Worm (Caenorhabditis elegans) whole organism, L4 larva: Measurements from ENCODE around the gene Y39A1C.1.
A peak's percentile ranks its signal among the peaks of the same experiment; 100 is the strongest.

Experiments
- D1046.2 ChIP-seq: fragments of 200-800 bp; sonication (Bioruptor generic); IDR thresholded peaks from 2 replicates; pipeline ENCODE4 v1.3.6; 2022; ENCODE audit warnings: missing genetic modification characterization, missing compliant biosample characterization
- R02D3.7 ChIP-seq: fragments of 150-350 bp; sonication (generic microtip); optimal IDR thresholded peaks from 3 replicates; lab custom pipeline; 2014; ENCODE audit warnings: missing biosample characterization, missing genetic modification characterization
- T20F7.1 ChIP-seq: fragments of 200-800 bp; sonication (Bioruptor generic); optimal IDR thresholded peaks from 2 replicates; lab custom pipeline; 2018; ENCODE audit warnings: mild to moderate bottlenecking, missing genetic modification characterization, missing compliant biosample characterization
- Y105C5A.15 ChIP-seq: fragments of 200-800 bp; sonication (Bioruptor generic); IDR thresholded peaks from 2 replicates; pipeline ENCODE4 v1.3.6; 2022; ENCODE audit warnings: missing genetic modification characterization, missing compliant biosample characterization
- Y48G9A.11 ChIP-seq: fragments of 200-800 bp; sonication (Bioruptor generic); IDR thresholded peaks from 2 replicates; pipeline ENCODE4 v1.3.6; 2022; ENCODE audit warnings: missing genetic modification reagents, missing genetic modification characterization, missing compliant biosample characterization
- Y5F2A.4 ChIP-seq: fragments of 200-800 bp; sonication (Bioruptor generic); optimal IDR thresholded peaks from 2 replicates; lab custom pipeline; 2018; ENCODE audit warnings: mild to moderate bottlenecking, missing genetic modification characterization, missing compliant biosample characterization
- ZK546.5 ChIP-seq, 2 experiments: sonication (generic microtip); optimal IDR thresholded peaks; 2 replicates each; lab custom pipeline; 2017; ENCODE audit warnings: missing biosample characterization in 2 of 2, missing genetic modification characterization in 2 of 2
- aha-1 ChIP-seq: fragments of 150-350 bp; peaks from one replicate; lab custom pipeline; 2014; ENCODE audit warnings: missing biosample characterization, missing genetic modification characterization
- aly-2 ChIP-seq: sonication (generic microtip); optimal IDR thresholded peaks from 2 replicates; lab custom pipeline; 2018; ENCODE audit warnings: missing biosample characterization, missing genetic modification characterization
- attf-4 ChIP-seq: sonication (generic microtip); optimal IDR thresholded peaks from 3 replicates; lab custom pipeline; 2017; ENCODE audit warnings: missing biosample characterization, missing genetic modification characterization
- ceh-28 ChIP-seq: fragments of 150-350 bp; optimal IDR thresholded peaks from 2 replicates; lab custom pipeline; 2014; ENCODE audit warnings: missing biosample characterization, missing genetic modification reagents, missing genetic modification characterization
- ceh-82 ChIP-seq: sonication (generic microtip); optimal IDR thresholded peaks from 2 replicates; lab custom pipeline; 2017; ENCODE audit warnings: missing biosample characterization, missing genetic modification characterization
- ctbp-1 ChIP-seq: fragments of 200-800 bp; sonication (Bioruptor generic); IDR thresholded peaks from 2 replicates; pipeline ENCODE4 v1.3.6; 2022; ENCODE audit warnings: missing genetic modification reagents, missing genetic modification characterization, missing compliant biosample characterization
- daf-12 ChIP-seq: fragments of 150-350 bp; optimal IDR thresholded peaks from 2 replicates; lab custom pipeline; 2014; ENCODE audit warnings: missing biosample characterization, missing genetic modification reagents, missing genetic modification characterization
- daf-16 ChIP-seq, 3 experiments: sonication (generic microtip); optimal IDR thresholded peaks; 2 replicates each; lab custom pipeline; 2016 to 2017; ENCODE audit warnings: missing genetic modification characterization in 3 of 3, missing genetic modification reagents in 3 of 3, mild to moderate bottlenecking in 2 of 3, missing compliant biosample characterization in 2 of 3, missing biosample characterization in 1 of 3, moderate library complexity in 1 of 3
- dmd-6 ChIP-seq: fragments of 200-800 bp; sonication (Bioruptor generic); IDR thresholded peaks from 2 replicates; pipeline ENCODE4 v1.3.6; 2022; ENCODE audit warnings: missing genetic modification reagents, missing genetic modification characterization, missing compliant biosample characterization
- dmd-9 ChIP-seq: fragments of 200-800 bp; sonication (Bioruptor generic); IDR thresholded peaks from 2 replicates; pipeline ENCODE4 v1.3.6; 2022; ENCODE audit warnings: missing genetic modification reagents, missing genetic modification characterization, missing compliant biosample characterization
- dve-1 ChIP-seq: sonication (generic microtip); optimal IDR thresholded peaks from 2 replicates; lab custom pipeline; 2017; ENCODE audit warnings: antibody characterized with exemption, mild to moderate bottlenecking, missing genetic modification characterization, missing compliant biosample characterization; ENCODE audit not compliant: insufficient read depth
- egl-43 ChIP-seq: fragments of 200-800 bp; sonication (Bioruptor generic); IDR thresholded peaks from 2 replicates; pipeline ENCODE4 v1.3.6; 2022; ENCODE audit warnings: missing genetic modification reagents, missing genetic modification characterization, missing compliant biosample characterization
- fkh-10 ChIP-seq: fragments of 150-350 bp; optimal IDR thresholded peaks from 2 replicates; lab custom pipeline; 2014; ENCODE audit warnings: missing biosample characterization, missing genetic modification reagents, missing genetic modification characterization
- fos-1 ChIP-seq: fragments of 150-350 bp; optimal IDR thresholded peaks from 2 replicates; lab custom pipeline; 2014; ENCODE audit warnings: missing biosample characterization, missing genetic modification characterization
- gei-8 ChIP-seq: fragments of 200-800 bp; sonication (Bioruptor generic); optimal IDR thresholded peaks from 2 replicates; lab custom pipeline; 2018; ENCODE audit warnings: mild to moderate bottlenecking, missing genetic modification characterization, missing compliant biosample characterization
- hlh-11 ChIP-seq: fragments of 200-800 bp; sonication (Bioruptor generic); optimal IDR thresholded peaks from 2 replicates; lab custom pipeline; 2018; ENCODE audit warnings: mild to moderate bottlenecking, missing genetic modification characterization, missing compliant biosample characterization
- hlh-30 ChIP-seq: sonication (generic microtip); optimal IDR thresholded peaks from 2 replicates; lab custom pipeline; 2017; ENCODE audit warnings: antibody characterized with exemption, mild to moderate bottlenecking, missing genetic modification characterization, missing compliant biosample characterization; ENCODE audit not compliant: insufficient read depth
- jun-1 ChIP-seq: fragments of 150-350 bp; optimal IDR thresholded peaks from 2 replicates; lab custom pipeline; 2014; ENCODE audit warnings: missing biosample characterization, missing genetic modification reagents, missing genetic modification characterization
- lin-39 ChIP-seq: fragments of 150-350 bp; optimal IDR thresholded peaks from 2 replicates; lab custom pipeline; 2014; ENCODE audit warnings: missing biosample characterization, missing genetic modification reagents, missing genetic modification characterization
- mdl-1 ChIP-seq, 2 experiments: fragments of 150-350 bp in 1 of 2; sonication (generic microtip) in 1 of 2; optimal IDR thresholded peaks; 2 replicates each; lab custom pipeline; 2014 to 2017; ENCODE audit warnings: missing biosample characterization in 2 of 2, missing genetic modification characterization in 2 of 2
- mdt-29 ChIP-seq: fragments of 200-800 bp; sonication (Bioruptor generic); IDR thresholded peaks from 2 replicates; pipeline ENCODE4 v1.3.6; 2022; ENCODE audit warnings: missing genetic modification reagents, missing genetic modification characterization, missing compliant biosample characterization
- mep-1 ChIP-seq: fragments of 150-350 bp; sonication (generic microtip); optimal IDR thresholded peaks from 3 replicates; lab custom pipeline; 2014; ENCODE audit warnings: missing biosample characterization, missing genetic modification characterization
- mxl-3 ChIP-seq: fragments of 200-800 bp; sonication (Bioruptor generic); optimal IDR thresholded peaks from 2 replicates; lab custom pipeline; 2018; ENCODE audit warnings: mild to moderate bottlenecking, missing genetic modification characterization, missing compliant biosample characterization
- nhr-10 ChIP-seq: fragments of 150-350 bp; optimal IDR thresholded peaks from 2 replicates; lab custom pipeline; 2014; ENCODE audit warnings: missing biosample characterization, missing genetic modification characterization
- nhr-102 ChIP-seq: sonication (generic microtip); optimal IDR thresholded peaks from 2 replicates; lab custom pipeline; 2016; ENCODE audit warnings: mild to moderate bottlenecking, missing genetic modification characterization, moderate library complexity, missing compliant biosample characterization
- nhr-111 ChIP-seq: fragments of 200-800 bp; sonication (Bioruptor generic); optimal IDR thresholded peaks from 2 replicates; lab custom pipeline; 2018; ENCODE audit warnings: mild to moderate bottlenecking, missing genetic modification characterization, missing compliant biosample characterization
- nhr-28 ChIP-seq: fragments of 150-350 bp; optimal IDR thresholded peaks from 2 replicates; lab custom pipeline; 2014; ENCODE audit warnings: missing biosample characterization, missing genetic modification characterization
- nhr-48 ChIP-seq: sonication (generic microtip); optimal IDR thresholded peaks from 2 replicates; lab custom pipeline; 2016; ENCODE audit warnings: mild to moderate bottlenecking, missing genetic modification characterization, missing compliant biosample characterization
- nhr-6 ChIP-seq: fragments of 150-350 bp; optimal IDR thresholded peaks from 2 replicates; lab custom pipeline; 2014; ENCODE audit warnings: missing biosample characterization, missing genetic modification characterization
- nhr-76 ChIP-seq: fragments of 150-350 bp; optimal IDR thresholded peaks from 2 replicates; lab custom pipeline; 2014; ENCODE audit warnings: missing biosample characterization, missing genetic modification characterization
- nhr-77 ChIP-seq: fragments of 150-350 bp; optimal IDR thresholded peaks from 2 replicates; lab custom pipeline; 2014; ENCODE audit warnings: missing biosample characterization, missing genetic modification characterization
- pha-4 ChIP-seq, 2 experiments: fragments of 150-350 bp in 1 of 2; fragments of 200-800 bp in 1 of 2; sonication (Bioruptor generic) in 1 of 2; IDR thresholded peaks in 1 of 2; optimal IDR thresholded peaks in 1 of 2; 2 replicates each; pipeline versions ENCODE4 v1.3.6 to Lab custom; 2014 to 2022; ENCODE audit warnings: missing genetic modification characterization in 2 of 2, missing genetic modification reagents in 2 of 2, missing biosample characterization in 1 of 2, missing compliant biosample characterization in 1 of 2
- pqm-1 ChIP-seq: sonication (generic microtip); optimal IDR thresholded peaks from 2 replicates; lab custom pipeline; 2017; ENCODE audit warnings: missing biosample characterization, missing genetic modification characterization
- saeg-2 ChIP-seq: fragments of 200-800 bp; sonication (Bioruptor generic); IDR thresholded peaks from 2 replicates; pipeline ENCODE4 v1.3.6; 2022; ENCODE audit warnings: missing genetic modification reagents, missing genetic modification characterization, missing compliant biosample characterization
- tag-97 ChIP-seq: fragments of 200-800 bp; sonication (Bioruptor generic); IDR thresholded peaks from 2 replicates; pipeline ENCODE4 v1.3.6; 2022; ENCODE audit warnings: missing genetic modification characterization, missing compliant biosample characterization
- unc-130 ChIP-seq: sonication (generic microtip); optimal IDR thresholded peaks from 2 replicates; lab custom pipeline; 2016; ENCODE audit warnings: missing genetic modification reagents, missing genetic modification characterization, missing compliant biosample characterization
- unc-39 ChIP-seq: sonication (generic microtip); optimal IDR thresholded peaks from 2 replicates; lab custom pipeline; 2017; ENCODE audit warnings: missing biosample characterization, missing genetic modification characterization
- vab-7 ChIP-seq: fragments of 200-800 bp; sonication (Bioruptor generic); IDR thresholded peaks from 2 replicates; pipeline ENCODE4 v1.3.6; 2022; ENCODE audit warnings: missing genetic modification reagents, missing genetic modification characterization, missing compliant biosample characterization
- zip-11 ChIP-seq: fragments of 200-800 bp; sonication (Bioruptor generic); IDR thresholded peaks from 2 replicates; pipeline ENCODE4 v1.3.6; 2022; ENCODE audit warnings: missing genetic modification characterization, missing compliant biosample characterization
- ztf-11 ChIP-seq: fragments of 150-350 bp; optimal IDR thresholded peaks from 2 replicates; lab custom pipeline; 2014; ENCODE audit warnings: missing biosample characterization, missing genetic modification characterization
- ztf-7 ChIP-seq: fragments of 150-350 bp; optimal IDR thresholded peaks from 2 replicates; lab custom pipeline; 2014; ENCODE audit warnings: missing biosample characterization, missing genetic modification characterization

Y39A1C.1 gene

DNA sequence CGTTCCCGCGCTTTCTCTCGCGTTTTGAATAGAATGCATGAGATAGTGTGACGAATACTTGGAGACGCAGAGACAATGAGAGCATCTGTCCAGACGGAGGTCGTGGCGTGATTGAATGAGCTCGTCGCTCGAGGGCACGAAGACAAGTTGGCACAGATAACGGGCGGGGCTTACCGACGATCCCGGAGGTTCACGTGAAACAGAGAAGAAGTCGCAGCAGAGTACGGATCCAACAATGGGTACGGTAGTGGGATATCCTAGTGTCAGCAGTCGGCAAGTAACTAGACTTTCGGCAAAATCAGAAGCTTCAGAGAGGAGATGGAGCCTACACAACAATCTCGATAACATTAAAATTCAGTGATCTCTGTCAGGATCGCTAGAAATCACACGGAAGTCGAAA, 35.5 kb upstream of the Y39A1C.1 start (continued):
- TF ChIP-seq gei-8 (GFP tag; lab: Kevin White, UChicago) (peak; percentile 14), daf-12 (tag; lab: Kevin White, UChicago) (no peak), mxl-3 (GFP tag; lab: Kevin White, UChicago) (peak; percentile 45), attf-4 (tag; lab: Kevin White, UChicago) (no peak), nhr-76 (tag; lab: Kevin White, UChicago) (no peak), mdl-1 (tag; optimal IDR thresholded peaks at IDR 0.05; lab: Kevin White, UChicago) (no peak), T20F7.1 (no peak)

DNA sequence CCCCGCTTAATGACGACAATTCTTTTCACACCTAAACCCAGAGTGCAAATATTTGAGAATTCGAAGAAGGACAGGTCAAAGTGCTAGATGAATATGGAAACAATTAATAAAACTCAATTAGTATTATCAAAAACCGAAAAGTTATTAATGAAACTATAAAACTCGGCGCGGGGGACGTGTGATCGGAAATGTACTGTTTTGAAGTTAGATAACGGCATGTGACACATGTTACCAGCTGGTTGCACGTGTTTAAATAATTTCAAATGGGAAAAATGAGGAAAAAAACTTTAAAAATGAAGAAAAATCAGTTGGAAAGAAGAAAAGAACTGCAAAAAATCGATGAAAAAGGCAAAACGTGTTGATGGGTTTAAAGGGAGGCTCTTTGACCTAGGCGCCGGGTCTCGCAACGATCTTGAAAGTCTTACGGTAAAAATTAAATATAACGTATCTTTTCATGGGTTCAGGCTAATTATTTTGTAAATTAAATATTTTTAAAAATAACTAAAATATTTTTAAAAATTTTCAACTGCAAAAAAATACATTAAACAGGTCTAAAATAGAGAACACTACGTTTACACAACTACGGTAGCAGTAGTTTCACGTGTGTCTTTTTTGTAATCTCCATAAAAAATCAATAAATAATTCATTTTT, 34.5 kb upstream of the Y39A1C.1 start:
- TF ChIP-seq pqm-1 (tag; lab: Kevin White, UChicago) (peak; percentile 42), nhr-77 (tag; lab: Kevin White, UChicago) (peak; percentile 3), aha-1 (tag; lab: Kevin White, UChicago) (peak; percentile 40), vab-7 (no peak), mep-1 (tag; lab: Kevin White, UChicago) (no peak), D1046.2 (GFP tag; lab: Robert Waterston, UW) (no peak), Y105C5A.15 (GFP tag; lab: Robert Waterston, UW) (no peak), Y5F2A.4 (no peak), ztf-11 (tag; lab: Kevin White, UChicago) (no peak), nhr-6 (tag; lab: Kevin White, UChicago) (no peak), ZK546.5 (tag; optimal IDR thresholded peaks at IDR 0.05; lab: Kevin White, UChicago) (no peak), tag-97 (GFP tag; lab: Robert Waterston, UW) (no peak), ztf-7 (tag; lab: Kevin White, UChicago) (no peak), nhr-48 (tag; lab: Kevin White, UChicago) (no peak), mdt-29 (GFP tag; lab: Robert Waterston, UW) (no peak), dmd-9 (GFP tag; lab: Robert Waterston, UW) (no peak), R02D3.7 (tag; lab: Kevin White, UChicago) (no peak), egl-43 (GFP tag; lab: Robert Waterston, UW) (no peak), nhr-102 (no peak), ceh-82 (tag; lab: Kevin White, UChicago) (no peak), dmd-6 (GFP tag; lab: Robert Waterston, UW) (peak; percentile 50), nhr-10 (tag; lab: Kevin White, UChicago) (no peak), daf-16 (GFP tag; optimal IDR thresholded peaks at IDR 0.05; lab: Kevin White, UChicago) (no peak), daf-16 (tag; optimal IDR thresholded peaks at IDR 0.05; lab: Kevin White, UChicago) (peak; percentile 24), pha-4 (GFP tag; IDR thresholded peaks at IDR 0.05; lab: Robert Waterston, UW) (no peak), pha-4 (tag; optimal IDR thresholded peaks at IDR 0.05; lab: Kevin White, UChicago) (no peak), nhr-28 (peak; percentile 62), fkh-10 (no peak), unc-130 (GFP tag; lab: Kevin White, UChicago) (no peak), hlh-11 (tag; lab: Kevin White, UChicago) (peak; percentile 47), jun-1 (tag; lab: Kevin White, UChicago) (no peak), nhr-111 (GFP tag; lab: Kevin White, UChicago) (no peak), unc-39 (tag; lab: Kevin White, UChicago) (no peak), dve-1 (tag; lab: Kevin White, UChicago) (peak; percentile 40), Y48G9A.11 (GFP tag; lab: Robert Waterston, UW) (no peak), lin-39 (tag; lab: Kevin White, UChicago) (no peak), hlh-30 (peak; percentile 67), ctbp-1 (no peak), zip-11 (GFP tag; lab: Robert Waterston, UW) (no peak), mxl-3 (GFP tag; lab: Kevin White, UChicago) (no peak), aly-2 (tag; lab: Kevin White, UChicago) (no peak), saeg-2 (no peak), ceh-28 (tag; lab: Kevin White, UChicago) (no peak), fos-1 (tag; lab: Kevin White, UChicago) (no peak), mdl-1 (tag; optimal IDR thresholded peaks at IDR 0.05; lab: Kevin White, UChicago) (peak in 1 of 2 experiments; percentile 34)
